Worm (Caenorhabditis elegans): Measurements from ENCODE around the gene D2062.4.

DNA sequence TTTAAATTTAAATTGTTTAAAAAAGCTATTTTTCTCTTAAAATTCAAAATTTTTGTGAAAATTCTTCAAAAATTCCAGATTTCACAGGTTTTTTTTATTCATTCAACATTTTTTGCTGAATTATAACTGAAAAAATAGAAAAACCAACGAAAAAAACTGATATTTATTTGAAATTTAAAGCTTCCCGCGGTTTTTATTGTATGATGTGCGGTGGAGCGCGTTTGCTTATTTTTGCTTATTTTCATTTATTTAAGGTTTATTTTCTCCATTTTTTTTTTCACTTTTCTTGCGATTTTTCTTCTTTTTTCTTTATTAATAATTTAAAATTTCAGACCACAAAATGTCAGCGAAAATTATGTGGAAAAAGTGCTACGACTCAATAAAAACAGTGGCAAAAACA is 14.9 kb downstream of the D2062.4 start, which contains the start of gene F22E5.9:
- TF ChIP-seq flt-1 (GFP tag; IDR thresholded peaks at IDR 0.05) = no peak
- no peak for TF ChIP-seq med-1 (GFP tag; optimal IDR thresholded peaks at IDR 0.05; ENCODE audit: insufficient read depth)
- TF ChIP-seq tab-1 (GFP tag; IDR thresholded peaks at IDR 0.05) = no peak
- no peak for TF ChIP-seq ztf-23 (GFP tag; IDR thresholded peaks at IDR 0.05)
